Worm (Caenorhabditis elegans) whole organism, late embryonic: Measurements from ENCODE around the gene arl-6.

Experiments
- F13H6.1 ChIP-seq: sonication (generic microtip); optimal IDR thresholded peaks from 2 replicates; lab custom pipeline; 2016; ENCODE audit warnings: missing genetic modification characterization, missing compliant biosample characterization
- K02D7.2 ChIP-seq: sonication (generic microtip); optimal IDR thresholded peaks from 2 replicates; lab custom pipeline; 2017; ENCODE audit warnings: mild to moderate bottlenecking, missing genetic modification characterization, missing compliant biosample characterization
- K09A11.1 ChIP-seq: sonication (generic microtip); optimal IDR thresholded peaks from 2 replicates; lab custom pipeline; 2017; ENCODE audit warnings: antibody characterized with exemption, mild to moderate bottlenecking, missing genetic modification characterization, missing compliant biosample characterization; ENCODE audit not compliant: insufficient read depth
- Y22D7AL.16 ChIP-seq: sonication (generic microtip); optimal IDR thresholded peaks from 2 replicates; lab custom pipeline; 2016; ENCODE audit warnings: missing genetic modification characterization, missing compliant biosample characterization
- ama-1 ChIP-seq: fragments of 150-350 bp; optimal IDR thresholded peaks from 2 replicates; lab custom pipeline; 2014
- ceh-19 ChIP-seq: fragments of 200-800 bp; sonication (Bioruptor generic); optimal IDR thresholded peaks from 2 replicates; lab custom pipeline; 2018; ENCODE audit warnings: mild to moderate bottlenecking, missing genetic modification characterization, missing compliant biosample characterization
- ceh-22 ChIP-seq: sonication (generic microtip); optimal IDR thresholded peaks from 2 replicates; lab custom pipeline; 2017; ENCODE audit warnings: missing biosample characterization, missing genetic modification characterization
- ceh-24 ChIP-seq: sonication (generic microtip); optimal IDR thresholded peaks from 2 replicates; lab custom pipeline; 2016; ENCODE audit warnings: mild to moderate bottlenecking, missing genetic modification characterization, missing compliant biosample characterization
- ceh-31 ChIP-seq: sonication (generic microtip); optimal IDR thresholded peaks from 2 replicates; lab custom pipeline; 2016; ENCODE audit warnings: missing genetic modification characterization, missing compliant biosample characterization
- ceh-34 ChIP-seq: sonication (generic microtip); optimal IDR thresholded peaks from 2 replicates; lab custom pipeline; 2016; ENCODE audit warnings: mild to moderate bottlenecking, missing genetic modification characterization, missing compliant biosample characterization
- ceh-48 ChIP-seq: sonication (generic microtip); optimal IDR thresholded peaks from 2 replicates; lab custom pipeline; 2016; ENCODE audit warnings: missing genetic modification characterization, inconsistent platforms, missing compliant biosample characterization
- ceh-6 ChIP-seq: fragments of 200-800 bp; sonication (Bioruptor generic); optimal IDR thresholded peaks from 2 replicates; lab custom pipeline; 2018; ENCODE audit warnings: mild to moderate bottlenecking, missing genetic modification characterization, missing compliant biosample characterization
- dmd-4 ChIP-seq: sonication (generic microtip); optimal IDR thresholded peaks from 2 replicates; lab custom pipeline; 2016; ENCODE audit warnings: borderline replicate concordance, missing genetic modification characterization, missing compliant biosample characterization
- elt-2 ChIP-seq: sonication (generic microtip); optimal IDR thresholded peaks from 2 replicates; lab custom pipeline; 2016; ENCODE audit warnings: missing genetic modification reagents, missing genetic modification characterization, missing compliant biosample characterization
- ets-4 ChIP-seq: sonication (generic microtip); optimal IDR thresholded peaks from 2 replicates; lab custom pipeline; 2016; ENCODE audit warnings: missing genetic modification characterization, missing compliant biosample characterization
- eyg-1 ChIP-seq: sonication (generic microtip); optimal IDR thresholded peaks from 2 replicates; lab custom pipeline; 2016; ENCODE audit warnings: missing genotype, missing genetic modification characterization, missing compliant biosample characterization
- fax-1 ChIP-seq: sonication (generic microtip); optimal IDR thresholded peaks from 2 replicates; lab custom pipeline; 2016; ENCODE audit warnings: missing genotype, missing genetic modification characterization, missing compliant biosample characterization
- fkh-10 ChIP-seq: fragments of 150-350 bp; optimal IDR thresholded peaks from 2 replicates; lab custom pipeline; 2014; ENCODE audit warnings: missing biosample characterization, missing genetic modification reagents, missing genetic modification characterization
- gmeb-2 ChIP-seq: sonication (generic microtip); optimal IDR thresholded peaks from 2 replicates; lab custom pipeline; 2016; ENCODE audit warnings: missing genetic modification characterization, inconsistent platforms, missing compliant biosample characterization
- hlh-30 ChIP-seq: sonication (generic microtip); optimal IDR thresholded peaks from 2 replicates; lab custom pipeline; 2017; ENCODE audit warnings: antibody characterized with exemption, missing genetic modification characterization, missing compliant biosample characterization; ENCODE audit not compliant: insufficient read depth
- lim-6 ChIP-seq: sonication (generic microtip); optimal IDR thresholded peaks from 2 replicates; lab custom pipeline; 2016; ENCODE audit warnings: missing genetic modification characterization, missing compliant biosample characterization
- mec-3 ChIP-seq: sonication (generic microtip); optimal IDR thresholded peaks from 2 replicates; lab custom pipeline; 2016; ENCODE audit warnings: borderline replicate concordance, missing genetic modification characterization, missing compliant biosample characterization
- nfya-1 ChIP-seq: sonication (generic microtip); optimal IDR thresholded peaks from 2 replicates; lab custom pipeline; 2017; ENCODE audit warnings: missing genetic modification characterization, mild to moderate bottlenecking, missing compliant biosample characterization, antibody characterized with exemption, moderate library complexity
- npax-4 ChIP-seq: sonication (generic microtip); optimal IDR thresholded peaks from 2 replicates; lab custom pipeline; 2016; ENCODE audit warnings: missing genetic modification characterization, missing compliant biosample characterization
- pat-9 ChIP-seq: fragments of 200-800 bp; sonication (Bioruptor generic); optimal IDR thresholded peaks from 2 replicates; lab custom pipeline; 2018; ENCODE audit warnings: mild to moderate bottlenecking, missing genetic modification characterization, moderate library complexity, missing compliant biosample characterization
- pha-2 ChIP-seq: sonication (generic microtip); optimal IDR thresholded peaks from 2 replicates; lab custom pipeline; 2017; ENCODE audit warnings: mild to moderate bottlenecking, missing genetic modification characterization, missing compliant biosample characterization
- pha-4 ChIP-seq: fragments of 150-350 bp; optimal IDR thresholded peaks from 2 replicates; lab custom pipeline; 2018; ENCODE audit warnings: missing biosample characterization, missing genetic modification reagents, missing genetic modification characterization
- pqm-1 ChIP-seq: sonication (generic microtip); optimal IDR thresholded peaks from 2 replicates; lab custom pipeline; 2016; ENCODE audit warnings: missing genetic modification characterization, missing compliant biosample characterization
- pros-1 ChIP-seq: fragments of 150-350 bp; optimal IDR thresholded peaks from 2 replicates; lab custom pipeline; 2014; ENCODE audit warnings: missing biosample characterization, missing genetic modification reagents, missing genetic modification characterization
- rnt-1 ChIP-seq: sonication (generic microtip); optimal IDR thresholded peaks from 2 replicates; lab custom pipeline; 2016; ENCODE audit warnings: missing genetic modification characterization, missing compliant biosample characterization
- sox-4 ChIP-seq: sonication (generic microtip); optimal IDR thresholded peaks from 2 replicates; lab custom pipeline; 2017; ENCODE audit warnings: mild to moderate bottlenecking, missing genetic modification characterization, inconsistent platforms, missing compliant biosample characterization
- tbx-2 ChIP-seq: sonication (generic microtip); optimal IDR thresholded peaks from 2 replicates; lab custom pipeline; 2016; ENCODE audit warnings: missing genetic modification characterization, missing compliant biosample characterization
- ttx-3 ChIP-seq: sonication (generic microtip); optimal IDR thresholded peaks from 2 replicates; lab custom pipeline; 2016; ENCODE audit warnings: missing genetic modification reagents, missing genetic modification characterization, missing compliant biosample characterization
- unc-3 ChIP-seq, 2 experiments: fragments of 200-800 bp in 1 of 2; sonication (Bioruptor generic) in 1 of 2; sonication (generic microtip) in 1 of 2; conservative IDR thresholded peaks in 1 of 2; optimal IDR thresholded peaks in 1 of 2; 2 replicates each; pipeline versions ENCODE4 v1.3.6 to Lab custom; 2016 to 2022; ENCODE audit warnings: missing compliant biosample characterization in 2 of 2, missing genetic modification characterization in 2 of 2, missing genetic modification reagents in 1 of 2
- unc-42 ChIP-seq: sonication (generic microtip); optimal IDR thresholded peaks from 2 replicates; lab custom pipeline; 2016; ENCODE audit warnings: missing genotype, missing genetic modification characterization, missing compliant biosample characterization
- unc-55 ChIP-seq: sonication (generic microtip); optimal IDR thresholded peaks from 2 replicates; lab custom pipeline; 2017; ENCODE audit warnings: missing biosample characterization, missing genetic modification reagents, missing genetic modification characterization
- ztf-16 ChIP-seq: sonication (generic microtip); optimal IDR thresholded peaks from 2 replicates; lab custom pipeline; 2017; ENCODE audit warnings: missing genetic modification characterization, missing compliant biosample characterization

arl-6 gene

ce11 chrIII:4767869-4768645, 46.6 kb downstream of the arl-6 start:
- TF ChIP-seq ttx-3 (tag; lab: Kevin White, UChicago), result no peak
- TF ChIP-seq ama-1, result no peak
- TF ChIP-seq K09A11.1 (tag; lab: Kevin White, UChicago), result no peak
- TF ChIP-seq nfya-1 (tag; lab: Kevin White, UChicago), result no peak

- TF ChIP-seq ets-4 (tag; lab: Kevin White, UChicago) (no peak), unc-42 (tag; lab: Kevin White, UChicago) (no peak), F13H6.1 (tag; lab: Kevin White, UChicago) (no peak), pha-2 (tag; lab: Kevin White, UChicago) (no peak), lim-6 (tag; lab: Kevin White, UChicago) (no peak), ceh-22 (no peak), K02D7.2 (tag; lab: Kevin White, UChicago) (no peak), fax-1 (no peak), dmd-4 (tag; lab: Kevin White, UChicago) (no peak), pha-4 (tag; lab: Kevin White, UChicago) (no peak), tbx-2 (no peak), ztf-16 (no peak), ceh-48 (tag; lab: Kevin White, UChicago) (no peak), pat-9 (no peak), ceh-6 (GFP tag; lab: Kevin White, UChicago) (no peak), unc-55 (no peak), rnt-1 (tag; lab: Kevin White, UChicago) (no peak), gmeb-2 (tag; lab: Kevin White, UChicago) (no peak), eyg-1 (no peak), unc-3 (GFP tag; conservative IDR thresholded peaks at IDR 0.05; lab: Robert Waterston, UW) (no peak), unc-3 (tag; optimal IDR thresholded peaks at IDR 0.05; lab: Kevin White, UChicago) (no peak)
- TF ChIP-seq, all 69 proteins: peak for 0
Measured at ce11 chrIII:4766842-4767241, 47.8 kb downstream of the arl-6 start.

ce11 chrIII:4765474-4765873, 49.2 kb downstream of the arl-6 start, which contains the start of gene B0393.5:
Gene B0393.5, plus strand, starts transcription at chrIII:4765774.
- TF ChIP-seq Y22D7AL.16 (tag; lab: Kevin White, UChicago), result no peak
- TF ChIP-seq hlh-30 (tag; lab: Kevin White, UChicago), result no peak
- TF ChIP-seq sox-4 (tag; lab: Kevin White, UChicago), result no peak
- no peak for TF ChIP-seq fkh-10
- no peak for TF ChIP-seq unc-42 (tag; lab: Kevin White, UChicago)
- TF ChIP-seq npax-4, result no peak
- no peak for TF ChIP-seq elt-2
- no peak for TF ChIP-seq ceh-19 (GFP tag; lab: Kevin White, UChicago)
- TF ChIP-seq K09A11.1 (tag; lab: Kevin White, UChicago), result no peak
- no peak for TF ChIP-seq fax-1
- no peak for TF ChIP-seq ceh-6 (GFP tag; lab: Kevin White, UChicago)
- no peak for TF ChIP-seq ceh-24 (tag; lab: Kevin White, UChicago)
- no peak for TF ChIP-seq lim-6 (tag; lab: Kevin White, UChicago)
- TF ChIP-seq ceh-34 (tag; lab: Kevin White, UChicago), result no peak
- no peak for TF ChIP-seq pros-1 (tag; lab: Kevin White, UChicago)
- no peak for TF ChIP-seq ceh-31
- no peak for TF ChIP-seq nfya-1 (tag; lab: Kevin White, UChicago)
- no peak for TF ChIP-seq mec-3 (tag; lab: Kevin White, UChicago)
- no peak for TF ChIP-seq pqm-1 (tag; lab: Kevin White, UChicago)
- TF ChIP-seq, all 69 proteins: peak for 0
